Worm (Caenorhabditis elegans) whole organism, mixed stage, embryonic: ENCODE data around the gene srh-298.

ENCODE experiments used
- ceh-39 ChIP-seq: fragments of 150-350 bp; optimal IDR thresholded peaks from 2 replicates; lab custom pipeline; 2014; ENCODE audit warnings: missing biosample characterization, missing genetic modification characterization
- elt-3 ChIP-seq: fragments of 150-350 bp; optimal IDR thresholded peaks from 2 replicates; lab custom pipeline; 2014; ENCODE audit warnings: missing biosample characterization, missing genetic modification characterization
- mls-2 ChIP-seq: sonication (generic microtip); optimal IDR thresholded peaks from 2 replicates; lab custom pipeline; 2016; ENCODE audit warnings: mild to moderate bottlenecking, missing genetic modification characterization, moderate library complexity, missing compliant biosample characterization
- unc-39 ChIP-seq: fragments of 150-350 bp; optimal IDR thresholded peaks from 2 replicates; lab custom pipeline; 2014; ENCODE audit warnings: missing biosample characterization, missing genetic modification characterization
- unc-62 ChIP-seq: fragments of 150-350 bp; optimal IDR thresholded peaks from 2 replicates; lab custom pipeline; 2014; ENCODE audit warnings: missing biosample characterization, missing genetic modification reagents, missing genetic modification characterization

- TF ChIP-seq unc-62 (GFP tag; lab: Kevin White, UChicago) (no peak), unc-39 (no peak), elt-3 (tag; lab: Kevin White, UChicago) (no peak), ceh-39 (tag; lab: Kevin White, UChicago) (no peak), mls-2 (no peak)
Measured at ce11 chrV:17824610-17825009, 5.9 kb downstream of the srh-298 start, which contains the start of gene srh-301.
